Worm (Caenorhabditis elegans) whole organism, early embryonic: ENCODE data around the gene W03C9.1.

Experiments used
- F13C5.2 ChIP-seq: sonication (generic microtip); optimal IDR thresholded peaks from 2 replicates; lab custom pipeline; 2017; ENCODE audit warnings: mild to moderate bottlenecking, missing genetic modification characterization, inconsistent platforms, missing compliant biosample characterization
- ama-1 ChIP-seq: fragments of 150-350 bp; optimal IDR thresholded peaks from 2 replicates; lab custom pipeline; 2014
- ceh-13 ChIP-seq: fragments of 200-800 bp; sonication (Bioruptor generic); optimal IDR thresholded peaks from 2 replicates; lab custom pipeline; 2018; ENCODE audit warnings: mild to moderate bottlenecking, missing genetic modification characterization, missing compliant biosample characterization
- sea-1 ChIP-seq: fragments of 200-800 bp; sonication (Bioruptor generic); conservative IDR thresholded peaks from 2 replicates; pipeline ENCODE4 v1.3.6; 2022; ENCODE audit warnings: missing genetic modification characterization, missing compliant biosample characterization
- tbx-37 ChIP-seq: fragments of 200-800 bp; sonication (Bioruptor generic); conservative IDR thresholded peaks from 2 replicates; pipeline ENCODE4 v1.3.6; 2022; ENCODE audit warnings: missing genetic modification reagents, missing genetic modification characterization, missing compliant biosample characterization

DNA sequence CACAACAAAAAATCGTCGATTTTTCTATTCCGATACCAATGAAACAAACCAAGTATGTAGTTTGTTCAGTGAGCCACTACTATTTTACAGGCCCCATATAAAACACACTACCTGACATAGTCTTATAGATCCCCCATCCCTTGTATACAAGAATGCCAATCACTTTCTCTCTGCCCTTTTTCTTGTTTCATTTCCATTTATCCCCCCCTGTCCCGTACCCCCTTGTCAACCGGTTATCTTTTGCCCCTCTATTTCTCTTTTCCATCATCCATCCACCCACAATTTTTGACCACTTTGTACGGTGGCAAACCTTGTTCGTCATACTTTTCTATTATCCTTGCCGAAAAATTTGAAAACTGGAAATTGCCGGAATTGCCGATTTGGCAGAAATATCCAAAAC lies 9.0 kb downstream of the W03C9.1 start:
- TF ChIP-seq ceh-13 (GFP tag; lab: Kevin White, UChicago), result no peak
- no peak for TF ChIP-seq ama-1 (lab: Kevin White, UChicago)
- no peak for TF ChIP-seq tbx-37
- TF ChIP-seq sea-1 (GFP tag; lab: Robert Waterston, UW), result no peak
- TF ChIP-seq F13C5.2, result no peak
